Worm (Caenorhabditis elegans): ENCODE data around the gene Y49F6B.13.
A peak's percentile ranks its signal among the peaks of the same experiment; 100 is the strongest.
"Not testable (repeated sequence)": the region's sequence is repeated elsewhere in the genome, so short reads cannot be mapped to it uniquely, and the experiment has no call there.

Y49F6B.13 gene

ce11 chrII:3502520-3503323 lies 31.2 kb upstream of the Y49F6B.13 start, which contains the start of the genes col-71 and Y49F6B.2:
col-71 (minus strand) TSS chrII:3502570.
Y49F6B.2 (plus strand) TSS chrII:3502968.
- TF ChIP-seq ama-1 (optimal IDR thresholded peaks at IDR 0.05) = no peak
- TF ChIP-seq B0310.2 (tag; optimal IDR thresholded peaks at IDR 0.05) = no peak
- peak; percentile 10 for TF ChIP-seq ets-7 (tag; optimal IDR thresholded peaks at IDR 0.05)
- TF ChIP-seq F13C5.2 (tag; optimal IDR thresholded peaks at IDR 0.05) = peak; percentile 59
- 0 out of 2 replicates have a peak, but pooled peaks have one; percentile 42 for TF ChIP-seq scrt-1 (GFP tag; IDR thresholded peaks at IDR 0.05)
- no peak for TF ChIP-seq hnd-1 (tag; optimal IDR thresholded peaks at IDR 0.05)
- peak; percentile 61 for TF ChIP-seq tbx-37 (GFP tag; conservative IDR thresholded peaks at IDR 0.05)
- no peak for TF ChIP-seq flt-1 (GFP tag; IDR thresholded peaks at IDR 0.05)
- TF ChIP-seq hmg-4 (GFP tag; optimal IDR thresholded peaks at IDR 0.05) = peak; percentile 36
- TF ChIP-seq tbx-11 (GFP tag; IDR thresholded peaks at IDR 0.05) = no peak; the same call in 1 of the 2 replicates
- no peak for TF ChIP-seq aly-1 (tag; optimal IDR thresholded peaks at IDR 0.05)
- TF ChIP-seq ceh-36 (tag; optimal IDR thresholded peaks at IDR 0.05) = no peak
- no peak for TF ChIP-seq ceh-13 (GFP tag; optimal IDR thresholded peaks at IDR 0.05)
- no peak for TF ChIP-seq tra-4 (tag; optimal IDR thresholded peaks at IDR 0.05)
- TF ChIP-seq pes-1 (GFP tag; IDR thresholded peaks at IDR 0.05) = peak; percentile 79
- TF ChIP-seq sea-1 (GFP tag; conservative IDR thresholded peaks at IDR 0.05) = 0 out of 2 replicates have a peak, but pooled peaks have one; percentile 55
- TF ChIP-seq hmbx-1 (tag; optimal IDR thresholded peaks at IDR 0.05) = peak; percentile 17

ce11 chrII:3502011-3502410 lies 30.5 kb upstream of the Y49F6B.13 start:
- TF ChIP-seq F13C5.2 (tag; optimal IDR thresholded peaks at IDR 0.05) = no peak
- peak; percentile 40; the same call in 1 of the 2 replicates for TF ChIP-seq pes-1 (GFP tag; IDR thresholded peaks at IDR 0.05)

- no peak for TF ChIP-seq tbx-37 (GFP tag; conservative IDR thresholded peaks at IDR 0.05)
Measured at ce11 chrII:3500373-3500772, 28.9 kb upstream of the Y49F6B.13 start.

ce11 chrII:3499386-3499785 lies 27.9 kb upstream of the Y49F6B.13 start, which contains the start of gene Y49F6B.9:
Y49F6B.9 (minus strand) TSS chrII:3499387.
- no peak for TF ChIP-seq tra-4 (tag; optimal IDR thresholded peaks at IDR 0.05)
- TF ChIP-seq flt-1 (GFP tag; IDR thresholded peaks at IDR 0.05) = no peak
- no peak for TF ChIP-seq aly-1 (tag; optimal IDR thresholded peaks at IDR 0.05)
- no peak for TF ChIP-seq hnd-1 (tag; optimal IDR thresholded peaks at IDR 0.05)
- TF ChIP-seq ama-1 (optimal IDR thresholded peaks at IDR 0.05) = no peak

- not testable (repeated sequence) for TF ChIP-seq hnd-1, ets-7, aly-1 (tag; optimal IDR thresholded peaks at IDR 0.05)
Measured at ce11 chrII:3490797-3491196, 19.3 kb upstream of the Y49F6B.13 start, which contains the start of gene fbxb-112. fbxb-112 (plus strand) TSS chrII:3491097.

ce11 chrII:3482231-3482630 lies 10.7 kb upstream of the Y49F6B.13 start, which contains the start of gene smu-2:
smu-2 (plus strand) TSS chrII:3482408.
- TF ChIP-seq pes-1 (GFP tag; IDR thresholded peaks at IDR 0.05) (peak; percentile 61; the same call in 1 of the 2 replicates), ceh-13 (GFP tag; optimal IDR thresholded peaks at IDR 0.05) (no peak), flt-1 (GFP tag; IDR thresholded peaks at IDR 0.05) (0 out of 2 replicates have a peak, but pooled peaks have one; percentile 17), ama-1 (optimal IDR thresholded peaks at IDR 0.05) (no peak), F13C5.2 (tag; optimal IDR thresholded peaks at IDR 0.05) (no peak), ceh-36 (tag; optimal IDR thresholded peaks at IDR 0.05) (no peak), tbx-37 (GFP tag; conservative IDR thresholded peaks at IDR 0.05) (peak; percentile 68), sea-1 (GFP tag; conservative IDR thresholded peaks at IDR 0.05) (0 out of 2 replicates have a peak, but pooled peaks have one; percentile 6), scrt-1 (GFP tag; IDR thresholded peaks at IDR 0.05) (no peak), ets-7 (tag; optimal IDR thresholded peaks at IDR 0.05) (no peak), hmbx-1 (tag; optimal IDR thresholded peaks at IDR 0.05) (no peak)

ce11 chrII:3481584-3481983 lies 10.1 kb upstream of the Y49F6B.13 start, which contains the start of gene Y49F6B.8:
Y49F6B.8 (minus strand) TSS chrII:3481684.
- TF ChIP-seq ama-1 (optimal IDR thresholded peaks at IDR 0.05) = no peak
- no peak for TF ChIP-seq ets-7 (tag; optimal IDR thresholded peaks at IDR 0.05)
- TF ChIP-seq flt-1 (GFP tag; IDR thresholded peaks at IDR 0.05) = no peak
- TF ChIP-seq ceh-36 (tag; optimal IDR thresholded peaks at IDR 0.05) = no peak
- TF ChIP-seq tra-4 (tag; optimal IDR thresholded peaks at IDR 0.05) = no peak
- no peak for TF ChIP-seq aly-1 (tag; optimal IDR thresholded peaks at IDR 0.05)
- no peak for TF ChIP-seq tbx-37 (GFP tag; conservative IDR thresholded peaks at IDR 0.05)
- no peak for TF ChIP-seq hmbx-1 (tag; optimal IDR thresholded peaks at IDR 0.05)
- TF ChIP-seq ceh-13 (GFP tag; optimal IDR thresholded peaks at IDR 0.05) = no peak
- no peak for TF ChIP-seq hmg-4 (GFP tag; optimal IDR thresholded peaks at IDR 0.05)
- TF ChIP-seq hnd-1 (tag; optimal IDR thresholded peaks at IDR 0.05) = no peak
- no peak for TF ChIP-seq B0310.2 (tag; optimal IDR thresholded peaks at IDR 0.05)

ce11 chrII:3477171-3477570 lies 5.7 kb upstream of the Y49F6B.13 start, which contains the start of gene fbxb-104:
fbxb-104 (minus strand) TSS chrII:3477271.
- TF ChIP-seq hmg-4 (GFP tag; optimal IDR thresholded peaks at IDR 0.05) (no peak), ceh-13 (GFP tag; optimal IDR thresholded peaks at IDR 0.05) (no peak), sea-1 (GFP tag; conservative IDR thresholded peaks at IDR 0.05) (no peak), F13C5.2 (tag; optimal IDR thresholded peaks at IDR 0.05) (no peak), aly-1 (tag; optimal IDR thresholded peaks at IDR 0.05) (no peak), scrt-1 (GFP tag; IDR thresholded peaks at IDR 0.05) (no peak), ets-7 (tag; optimal IDR thresholded peaks at IDR 0.05) (no peak), tra-4 (tag; optimal IDR thresholded peaks at IDR 0.05) (no peak), hmbx-1 (tag; optimal IDR thresholded peaks at IDR 0.05) (no peak), tbx-11 (GFP tag; IDR thresholded peaks at IDR 0.05) (no peak), hnd-1 (tag; optimal IDR thresholded peaks at IDR 0.05) (no peak), ceh-36 (tag; optimal IDR thresholded peaks at IDR 0.05) (no peak), flt-1 (GFP tag; IDR thresholded peaks at IDR 0.05) (no peak), tbx-37 (GFP tag; conservative IDR thresholded peaks at IDR 0.05) (no peak), B0310.2 (tag; optimal IDR thresholded peaks at IDR 0.05) (no peak), pes-1 (GFP tag; IDR thresholded peaks at IDR 0.05) (no peak), ama-1 (optimal IDR thresholded peaks at IDR 0.05) (no peak)
